Fruit fly (Drosophila melanogaster) whole organism, embryonic: ENCODE measurements around the gene her.

Source experiments
- Antp ChIP-seq: fragments of 200-800 bp; sonication (Bioruptor generic); optimal IDR thresholded peaks from 3 replicates; lab custom pipeline; 2016; ENCODE audit warnings: missing biosample characterization, missing genetic modification characterization
- Atf3 ChIP-seq: fragments of 200-800 bp; sonication (Bioruptor generic); optimal IDR thresholded peaks from 3 replicates; lab custom pipeline; 2016; ENCODE audit warnings: missing biosample characterization, missing genetic modification characterization
- B-H2 ChIP-seq: fragments of 200-800 bp; sonication (Bioruptor generic); optimal IDR thresholded peaks from 2 replicates; lab custom pipeline; 2018; ENCODE audit warnings: missing biosample characterization, mild to moderate bottlenecking, missing genetic modification characterization
- CG1024 ChIP-seq: fragments of 200-800 bp; sonication (Bioruptor generic); IDR thresholded peaks from 2 replicates; pipeline ENCODE4 v1.3.6; 2022; ENCODE audit warnings: missing biosample characterization, missing genetic modification characterization
- CG10321 ChIP-seq: fragments of 200-800 bp; sonication (Bioruptor generic); IDR thresholded peaks from 2 replicates; pipeline ENCODE4 v1.3.6; 2022; ENCODE audit warnings: missing biosample characterization, missing genetic modification characterization
- CG10366 ChIP-seq: fragments of 200-800 bp; sonication (Bioruptor generic); IDR thresholded peaks from 2 replicates; pipeline ENCODE4 v1.3.6; 2022; ENCODE audit warnings: missing biosample characterization, missing genetic modification characterization
- CG11695 ChIP-seq: fragments of 200-800 bp; sonication (Bioruptor generic); IDR thresholded peaks from 3 replicates; pipeline ENCODE4 v1.3.6; 2022; ENCODE audit warnings: missing biosample characterization, missing genetic modification characterization
- CG13296 ChIP-seq: fragments of 200-800 bp; sonication (Bioruptor generic); optimal IDR thresholded peaks from 3 replicates; lab custom pipeline; 2018; ENCODE audit warnings: missing biosample characterization, mild to moderate bottlenecking, missing genetic modification characterization
- CG14441 ChIP-seq: fragments of 200-800 bp; sonication (Bioruptor generic); IDR thresholded peaks from 2 replicates; pipeline ENCODE4 v1.3.6; 2022; ENCODE audit warnings: missing biosample characterization, missing genetic modification characterization
- CG14667 ChIP-seq: fragments of 200-800 bp; sonication (Bioruptor generic); IDR thresholded peaks from 2 replicates; pipeline ENCODE4 v1.3.6; 2022; ENCODE audit warnings: missing biosample characterization, missing genetic modification characterization
- CG14710 ChIP-seq: fragments of 200-800 bp; sonication (Bioruptor generic); optimal IDR thresholded peaks from 3 replicates; lab custom pipeline; 2019; ENCODE audit warnings: missing biosample characterization, mild to moderate bottlenecking, missing genetic modification characterization, moderate library complexity
- CG15011 ChIP-seq: fragments of 200-800 bp; sonication (Bioruptor generic); optimal IDR thresholded peaks from 3 replicates; lab custom pipeline; 2018; ENCODE audit warnings: missing biosample characterization, mild to moderate bottlenecking, missing genetic modification characterization
- CG33213 ChIP-seq: fragments of 200-800 bp; sonication (Bioruptor generic); optimal IDR thresholded peaks from 3 replicates; lab custom pipeline; 2016; ENCODE audit warnings: missing biosample characterization, missing genetic modification characterization
- CG4282 ChIP-seq: fragments of 200-800 bp; sonication (Bioruptor generic); optimal IDR thresholded peaks from 2 replicates; lab custom pipeline; 2016; ENCODE audit warnings: missing biosample characterization, missing genetic modification characterization
- CG4404 ChIP-seq: fragments of 200-800 bp; sonication (Bioruptor generic); IDR thresholded peaks from 2 replicates; pipeline ENCODE4 v1.3.6; 2022; ENCODE audit warnings: missing biosample characterization, missing genetic modification characterization
- CG4707 ChIP-seq: fragments of 200-800 bp; sonication (Bioruptor generic); optimal IDR thresholded peaks from 2 replicates; lab custom pipeline; 2018; ENCODE audit warnings: missing biosample characterization, mild to moderate bottlenecking, missing genetic modification characterization, moderate library complexity
- CG8359 ChIP-seq: fragments of 200-800 bp; sonication (Bioruptor generic); optimal IDR thresholded peaks from 2 replicates; lab custom pipeline; 2017; ENCODE audit warnings: missing biosample characterization, mild to moderate bottlenecking, missing genetic modification characterization, borderline replicate concordance
- CG9876 ChIP-seq: fragments of 200-800 bp; sonication (Bioruptor generic); optimal IDR thresholded peaks from 2 replicates; lab custom pipeline; 2016; ENCODE audit warnings: missing biosample characterization, missing genetic modification characterization
- Deaf1 ChIP-seq: fragments of 200-800 bp; optimal IDR thresholded peaks from 3 replicates; lab custom pipeline; 2019; ENCODE audit warnings: missing biosample characterization, mild to moderate bottlenecking, missing genetic modification characterization, moderate library complexity
- E2f2 ChIP-seq: fragments of 200-800 bp; sonication (Bioruptor generic); IDR thresholded peaks from 2 replicates; pipeline ENCODE4 v1.3.6; 2022; ENCODE audit warnings: missing biosample characterization, missing genetic modification characterization
- GATAe ChIP-seq: fragments of 200-800 bp; sonication (Bioruptor generic); conservative IDR thresholded peaks from 2 replicates; pipeline ENCODE4 v1.3.6; 2022; ENCODE audit warnings: missing biosample characterization, missing genetic modification characterization
- HLH54F ChIP-seq: fragments of 200-800 bp; sonication (Bioruptor generic); optimal IDR thresholded peaks from 3 replicates; lab custom pipeline; 2016; ENCODE audit warnings: missing biosample characterization, missing genetic modification characterization
- Hr51 ChIP-seq, 2 experiments: fragments of 200-800 bp; sonication (Bioruptor generic); optimal IDR thresholded peaks; 2 replicates in 1 of 2; 3 replicates in 1 of 2; lab custom pipeline; 2016 to 2018; ENCODE audit warnings: missing biosample characterization in 2 of 2, missing genetic modification characterization in 2 of 2, mild to moderate bottlenecking in 1 of 2, moderate library complexity in 1 of 2
- Mad ChIP-seq: fragments of 200-800 bp; sonication (Bioruptor generic); optimal IDR thresholded peaks from 2 replicates; lab custom pipeline; 2016; ENCODE audit warnings: missing biosample characterization, missing genetic modification characterization
- NC2α ChIP-seq: fragments of 200-800 bp; sonication (Bioruptor generic); optimal IDR thresholded peaks from 2 replicates; lab custom pipeline; 2016; ENCODE audit warnings: missing biosample characterization, missing genetic modification characterization
- Neu2 ChIP-seq: fragments of 200-800 bp; sonication (Bioruptor generic); optimal IDR thresholded peaks from 3 replicates; lab custom pipeline; 2016; ENCODE audit warnings: missing biosample characterization, missing genetic modification characterization, borderline replicate concordance
- Oaz ChIP-seq: fragments of 200-800 bp; sonication (Bioruptor generic); IDR thresholded peaks from 2 replicates; pipeline ENCODE4 v1.3.6; 2022; ENCODE audit warnings: missing biosample characterization, missing genetic modification characterization
- Scr ChIP-seq: fragments of 200-800 bp; sonication (Bioruptor generic); IDR thresholded peaks from 2 replicates; pipeline ENCODE4 v1.3.6; 2022; ENCODE audit warnings: missing biosample characterization, missing genetic modification characterization; ENCODE audit not compliant: partially characterized antibody
- Tbp ChIP-seq: fragments of >200 bp; optimal IDR thresholded peaks from 2 replicates; lab custom pipeline; 2018; ENCODE audit warnings: missing biosample characterization, missing genetic modification characterization
- cato ChIP-seq: fragments of 200-800 bp; sonication (Bioruptor generic); optimal IDR thresholded peaks from 2 replicates; lab custom pipeline; 2016; ENCODE audit warnings: missing biosample characterization, missing genetic modification characterization, borderline replicate concordance
- dmrt99B ChIP-seq: fragments of 200-800 bp; sonication (Bioruptor generic); optimal IDR thresholded peaks from 2 replicates; lab custom pipeline; 2018; ENCODE audit warnings: missing biosample characterization, mild to moderate bottlenecking, missing genetic modification characterization, moderate library complexity
- hbn ChIP-seq: fragments of 200-800 bp; sonication (Bioruptor generic); IDR thresholded peaks from 2 replicates; pipeline ENCODE4 v1.3.6; 2022; ENCODE audit warnings: missing biosample characterization, missing genetic modification characterization; ENCODE audit not compliant: partially characterized antibody
- kah ChIP-seq: fragments of 200-800 bp; sonication (Bioruptor generic); optimal IDR thresholded peaks from 2 replicates; lab custom pipeline; 2018; ENCODE audit warnings: missing biosample characterization, mild to moderate bottlenecking, missing genetic modification characterization
- kay ChIP-seq: fragments of 200-800 bp; sonication (Bioruptor generic); optimal IDR thresholded peaks from 2 replicates; lab custom pipeline; 2016; ENCODE audit warnings: missing biosample characterization, missing genetic modification characterization
- kni ChIP-seq: fragments of 200-800 bp; sonication (Bioruptor generic); optimal IDR thresholded peaks from 3 replicates; lab custom pipeline; 2017; ENCODE audit warnings: mild to moderate bottlenecking, missing biosample characterization, missing genetic modification reagents, missing genetic modification characterization
- knrl ChIP-seq: fragments of 200-800 bp; sonication (Bioruptor generic); IDR thresholded peaks from 3 replicates; pipeline ENCODE4 v1.3.6; 2022; ENCODE audit warnings: missing biosample characterization, missing genetic modification characterization; ENCODE audit not compliant: partially characterized antibody
- lov ChIP-seq, 2 experiments: fragments of 200-800 bp in 1 of 2; fragments of >200 bp in 1 of 2; sonication (Bioruptor generic) in 1 of 2; IDR thresholded peaks in 1 of 2; optimal IDR thresholded peaks in 1 of 2; 2 replicates in 1 of 2; 3 replicates in 1 of 2; pipeline versions ENCODE4 v1.3.6 to Lab custom; 2017 to 2022; ENCODE audit warnings: missing biosample characterization in 1 of 2, missing genetic modification characterization in 1 of 2
- mld ChIP-seq: fragments of 200-800 bp; sonication (Bioruptor generic); IDR thresholded peaks from 3 replicates; pipeline ENCODE4 v1.3.6; 2022; ENCODE audit warnings: missing biosample characterization, missing genetic modification characterization; ENCODE audit not compliant: partially characterized antibody
- nerfin-2 ChIP-seq: fragments of 200-800 bp; sonication (Bioruptor generic); IDR thresholded peaks from 2 replicates; pipeline ENCODE4 v1.3.6; 2022; ENCODE audit warnings: missing biosample characterization, missing genetic modification characterization; ENCODE audit not compliant: partially characterized antibody
- org-1 ChIP-seq: fragments of 200-800 bp; sonication (Bioruptor generic); optimal IDR thresholded peaks from 2 replicates; lab custom pipeline; 2017; ENCODE audit warnings: missing biosample characterization, missing genetic modification characterization
- pita ChIP-seq: fragments of 200-800 bp; sonication (Bioruptor generic); optimal IDR thresholded peaks from 2 replicates; lab custom pipeline; 2017; ENCODE audit warnings: missing biosample characterization, mild to moderate bottlenecking, missing genetic modification characterization
- ro ChIP-seq: fragments of 200-800 bp; sonication (Bioruptor generic); IDR thresholded peaks from 2 replicates; pipeline ENCODE4 v1.3.6; 2022; ENCODE audit warnings: missing biosample characterization, missing genetic modification characterization
- sim ChIP-seq: fragments of 200-800 bp; sonication (Bioruptor generic); IDR thresholded peaks from 2 replicates; pipeline ENCODE4 v1.3.6; 2022; ENCODE audit warnings: missing biosample characterization, missing genetic modification characterization
- slbo ChIP-seq: fragments of 200-800 bp; sonication (Bioruptor generic); IDR thresholded peaks from 2 replicates; pipeline ENCODE4 v1.3.6; 2022; ENCODE audit warnings: missing biosample characterization, missing genetic modification characterization
- ssp ChIP-seq: fragments of 200-800 bp; sonication (Bioruptor generic); IDR thresholded peaks from 2 replicates; pipeline ENCODE4 v1.3.6; 2022; ENCODE audit warnings: missing biosample characterization, missing genetic modification characterization
- tin ChIP-seq: fragments of 200-800 bp; sonication (Bioruptor generic); optimal IDR thresholded peaks from 3 replicates; lab custom pipeline; 2016; ENCODE audit warnings: missing biosample characterization, missing genetic modification characterization
- tio ChIP-seq: fragments of 200-800 bp; sonication (Bioruptor generic); optimal IDR thresholded peaks from 2 replicates; lab custom pipeline; 2017; ENCODE audit warnings: missing biosample characterization, missing genetic modification characterization, inconsistent platforms
- tup ChIP-seq: fragments of 200-800 bp; sonication (Bioruptor generic); optimal IDR thresholded peaks from 2 replicates; lab custom pipeline; 2016; ENCODE audit warnings: missing biosample characterization, mild to moderate bottlenecking, missing genetic modification characterization, moderate library complexity
- twi ChIP-seq: fragments of 200-800 bp; optimal IDR thresholded peaks from 2 replicates; lab custom pipeline; 2019; ENCODE audit warnings: missing biosample characterization, mild to moderate bottlenecking, missing genetic modification characterization, moderate library complexity
- vnd ChIP-seq: fragments of 200-800 bp; sonication (Bioruptor generic); IDR thresholded peaks from 3 replicates; pipeline ENCODE4 v1.3.6; 2022; ENCODE audit warnings: missing biosample characterization, missing genetic modification characterization; ENCODE audit not compliant: partially characterized antibody

her gene

DNA sequence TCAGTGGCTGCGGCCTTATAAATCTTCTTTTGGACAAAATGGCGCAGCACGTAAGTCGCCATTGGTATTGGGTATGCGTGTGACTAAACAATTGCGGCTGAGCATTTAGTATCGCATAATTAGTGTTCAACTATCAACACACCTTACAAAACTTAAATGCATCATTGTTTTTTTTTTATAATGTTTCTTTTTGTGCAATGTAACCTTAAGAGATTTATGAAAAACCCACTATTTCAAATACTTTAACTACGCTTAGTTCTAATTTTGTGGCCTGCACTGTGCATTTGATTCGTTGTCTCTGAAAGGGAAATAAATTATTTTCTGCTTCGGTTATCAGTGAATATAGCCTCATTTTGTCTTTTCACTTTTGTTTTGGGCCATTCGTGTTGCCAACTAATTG lies 33.0 kb upstream of the her start (continued):
- no peak for TF ChIP-seq CG33213 (GFP tag; lab: Kevin White, UChicago)
- TF ChIP-seq CG4404 (GFP tag; lab: Robert Waterston, UW) = peak; percentile 48; the same call in 1 of the 2 replicates
- no peak for TF ChIP-seq tup (GFP tag; lab: Kevin White, UChicago)
- TF ChIP-seq CG10321 (GFP tag; lab: Robert Waterston, UW) = no peak
- no peak for TF ChIP-seq mld (GFP tag; lab: Robert Waterston, UW)
- peak; percentile 46 for TF ChIP-seq Antp
- TF ChIP-seq CG11695 (GFP tag; lab: Robert Waterston, UW) = peak; percentile 67; the same call in 2 of the 3 replicates
- no peak for TF ChIP-seq hbn (GFP tag; lab: Robert Waterston, UW)
- peak; percentile 35; the same call in 1 of the 2 replicates for TF ChIP-seq CG10366 (GFP tag; lab: Robert Waterston, UW)
- TF ChIP-seq CG4707 (GFP tag; lab: Kevin White, UChicago) = no peak
- TF ChIP-seq CG14441 = peak; percentile 60; the same call in 1 of the 2 replicates
- TF ChIP-seq vnd (GFP tag; lab: Robert Waterston, UW) = no peak
- peak; percentile 21 for TF ChIP-seq CG8359 (GFP tag; lab: Kevin White, UChicago)
- no peak for TF ChIP-seq kah
- TF ChIP-seq CG4282 (GFP tag; lab: Kevin White, UChicago) = no peak
- TF ChIP-seq Scr (GFP tag; lab: Robert Waterston, UW) = no peak
- TF ChIP-seq cato (GFP tag; lab: Kevin White, UChicago) = peak; percentile 11
- peak; percentile 28 for TF ChIP-seq org-1 (GFP tag; lab: Kevin White, UChicago)
- TF ChIP-seq Oaz (GFP tag; lab: Robert Waterston, UW) = no peak
- TF ChIP-seq slbo (GFP tag; lab: Robert Waterston, UW) = peak; percentile 69
- TF ChIP-seq CG9876 = no peak
- TF ChIP-seq Atf3 (GFP tag; lab: Kevin White, UChicago) = peak; percentile 19
- TF ChIP-seq ssp = 0 out of 2 replicates have a peak, but pooled peaks have one; percentile 32
- no peak for TF ChIP-seq pita (GFP tag; lab: Kevin White, UChicago)
- peak; percentile 30 for TF ChIP-seq HLH54F
- peak in 1 of 2 experiments; percentile 74 for TF ChIP-seq Hr51 (GFP tag; optimal IDR thresholded peaks at IDR 0.05; lab: Kevin White, UChicago)
- peak; percentile 49 for TF ChIP-seq tio
- no peak for TF ChIP-seq NC2α
- no peak for TF ChIP-seq nerfin-2 (GFP tag; lab: Robert Waterston, UW)
- no peak for TF ChIP-seq kay (GFP tag; lab: Kevin White, UChicago)
- TF ChIP-seq CG13296 (GFP tag; lab: Kevin White, UChicago) = peak; percentile 59
- peak; percentile 43 for TF ChIP-seq CG14710
- TF ChIP-seq B-H2 = peak; percentile 21
- no peak for TF ChIP-seq GATAe (GFP tag; lab: Robert Waterston, UW)
- peak; percentile 9 for TF ChIP-seq Deaf1 (tag; lab: Kevin White, UChicago)
- no peak for TF ChIP-seq lov (optimal IDR thresholded peaks at IDR 0.05; lab: Kevin White, UChicago)
- no peak for TF ChIP-seq lov (GFP tag; IDR thresholded peaks at IDR 0.05; lab: Robert Waterston, UW)
- TF ChIP-seq Mad (GFP tag; lab: Kevin White, UChicago) = no peak
- no peak for TF ChIP-seq CG1024
- no peak for TF ChIP-seq knrl (GFP tag; lab: Robert Waterston, UW)
- TF ChIP-seq kni (GFP tag; lab: Kevin White, UChicago) = no peak
- peak; percentile 27 for TF ChIP-seq CG15011
- no peak for TF ChIP-seq ro (GFP tag; lab: Robert Waterston, UW)
- no peak for TF ChIP-seq twi
- peak; percentile 27; the same call in 1 of the 2 replicates for TF ChIP-seq E2f2 (GFP tag; lab: Robert Waterston, UW)
- TF ChIP-seq Tbp (GFP tag; lab: Kevin White, UChicago) = no peak
- peak; percentile 78 for TF ChIP-seq dmrt99B (tag; lab: Kevin White, UChicago)
- peak; percentile 64; the same call in 1 of the 2 replicates for TF ChIP-seq sim
- TF ChIP-seq tin = peak; percentile 39
- TF ChIP-seq CG14667 (GFP tag; lab: Robert Waterston, UW) = no peak; the same call in 1 of the 2 replicates
- TF ChIP-seq Neu2 (GFP tag; lab: Kevin White, UChicago) = no peak
